Worm (Caenorhabditis elegans) whole organism, L3 larva: Measurements from ENCODE around the gene srbc-70.

Source experiments
- R02D3.7 ChIP-seq: fragments of 150-350 bp; optimal IDR thresholded peaks from 2 replicates; lab custom pipeline; 2014; ENCODE audit warnings: missing biosample characterization, missing genetic modification characterization
- daf-12 ChIP-seq: fragments of 150-350 bp; optimal IDR thresholded peaks from 2 replicates; lab custom pipeline; 2014; ENCODE audit warnings: missing biosample characterization, missing genetic modification reagents, missing genetic modification characterization
- egl-27 ChIP-seq: sonication (generic microtip); optimal IDR thresholded peaks from 4 replicates; lab custom pipeline; 2017; ENCODE audit warnings: missing biosample characterization, missing genetic modification reagents, missing genetic modification characterization
- elt-1 ChIP-seq: fragments of 150-350 bp; optimal IDR thresholded peaks from 2 replicates; lab custom pipeline; 2014; ENCODE audit warnings: missing biosample characterization, missing genetic modification characterization
- lin-39 ChIP-seq: fragments of 150-350 bp; optimal IDR thresholded peaks from 2 replicates; lab custom pipeline; 2018; ENCODE audit warnings: missing biosample characterization, missing genetic modification reagents, missing genetic modification characterization
- nhr-11 ChIP-seq: fragments of 150-350 bp; optimal IDR thresholded peaks from 2 replicates; lab custom pipeline; 2014; ENCODE audit warnings: missing biosample characterization, missing genetic modification characterization
- nhr-43 ChIP-seq: sonication (generic microtip); optimal IDR thresholded peaks from 2 replicates; lab custom pipeline; 2016; ENCODE audit warnings: mild to moderate bottlenecking, missing genetic modification characterization, missing compliant biosample characterization; ENCODE audit not compliant: poor library complexity, severe bottlenecking
- nhr-76 ChIP-seq: fragments of 150-350 bp; sonication (generic microtip); optimal IDR thresholded peaks from 5 replicates; lab custom pipeline; 2014; ENCODE audit warnings: missing biosample characterization, missing genetic modification characterization
- unc-62 ChIP-seq: fragments of 150-350 bp; sonication (generic microtip); optimal IDR thresholded peaks from 4 replicates; lab custom pipeline; 2014; ENCODE audit warnings: missing biosample characterization, missing genetic modification reagents, missing genetic modification characterization
- zag-1 ChIP-seq: fragments of 150-350 bp; optimal IDR thresholded peaks from 2 replicates; lab custom pipeline; 2014; ENCODE audit warnings: missing biosample characterization, missing genetic modification characterization
- ztf-11 ChIP-seq: fragments of 150-350 bp; optimal IDR thresholded peaks from 2 replicates; lab custom pipeline; 2014; ENCODE audit warnings: missing biosample characterization, missing genetic modification characterization

DNA sequence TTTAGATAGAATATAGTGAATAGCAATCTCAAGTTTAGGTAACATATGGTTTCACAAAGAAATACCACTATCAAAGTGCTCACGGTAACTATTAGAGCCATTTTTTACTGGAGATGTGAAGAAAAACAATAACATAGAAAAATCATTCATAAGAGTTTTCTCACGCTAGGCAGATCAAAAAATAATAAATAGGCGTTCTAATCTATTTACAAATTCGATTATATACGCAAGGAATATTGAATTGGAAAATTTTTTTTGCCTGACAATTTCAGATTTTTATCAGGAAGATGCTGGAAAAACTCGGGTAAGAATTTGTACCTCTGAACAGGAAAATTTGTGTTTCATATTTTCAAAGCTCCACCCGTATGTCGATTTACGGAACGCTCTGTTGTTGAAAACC lies at the start of gene srbc-70:
- no peak for TF ChIP-seq nhr-76 (tag; lab: Kevin White, UChicago)
- TF ChIP-seq nhr-11 (tag; lab: Kevin White, UChicago) = no peak
- no peak for TF ChIP-seq unc-62
- no peak for TF ChIP-seq elt-1 (tag; lab: Kevin White, UChicago)
- no peak for TF ChIP-seq ztf-11 (tag; lab: Kevin White, UChicago)
- TF ChIP-seq R02D3.7 (tag; lab: Kevin White, UChicago) = no peak
- no peak for TF ChIP-seq daf-12 (tag; lab: Kevin White, UChicago)
- TF ChIP-seq lin-39 = no peak
- no peak for TF ChIP-seq egl-27 (tag; lab: Kevin White, UChicago)
- TF ChIP-seq zag-1 (tag; lab: Kevin White, UChicago) = no peak
- no peak for TF ChIP-seq nhr-43 (tag; lab: Kevin White, UChicago)
